Fruit fly (Drosophila melanogaster): ENCODE data around the gene CG14212.
A peak's percentile ranks its signal among the peaks of the same experiment; 100 is the strongest.

Gene CG14212

DNA sequence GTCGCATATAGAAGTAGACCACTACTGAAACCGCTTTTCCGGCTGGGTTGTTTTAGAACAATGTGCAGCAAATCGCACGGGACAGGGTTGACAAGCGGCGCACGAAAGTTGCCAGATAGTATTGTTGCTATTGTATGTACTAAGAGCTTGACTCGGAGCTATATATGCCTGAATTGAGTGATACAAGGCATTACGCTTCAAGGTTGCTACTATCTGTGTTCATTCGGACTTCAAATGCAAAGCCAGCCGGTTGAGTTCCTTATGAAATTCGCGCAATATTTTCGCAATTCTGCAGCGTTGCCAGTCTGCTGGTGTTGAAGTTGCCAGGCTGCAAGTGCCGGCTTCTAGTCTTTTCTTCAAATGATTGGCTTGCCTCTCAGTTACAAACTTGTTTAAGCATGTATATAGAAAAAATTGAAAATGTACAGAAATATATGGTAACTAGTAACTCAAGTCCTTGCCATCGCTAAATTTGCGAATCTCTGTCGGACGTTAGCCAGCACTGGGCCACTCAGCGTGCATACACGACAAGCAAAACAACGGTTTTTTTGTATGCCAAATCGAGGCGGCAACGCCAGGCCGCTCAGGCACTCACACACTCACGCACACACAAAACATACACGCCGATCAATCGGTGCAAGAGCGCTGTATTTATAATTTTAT lies 26.4 kb downstream of the CG14212 start, which contains the start of the genes Ranbp21 and Elys:
TSS of gene Ranbp21 (minus strand) at position 513 of the 663 bp plus-strand sequence.
TSS of gene Elys (plus strand) at position 549 of the 663 bp plus-strand sequence.
- TF ChIP-seq Eip75B (GFP tag; optimal IDR thresholded peaks at IDR 0.05): no peak
- no peak for TF ChIP-seq CG9139 (GFP tag; optimal IDR thresholded peaks at IDR 0.05)
- no peak for TF ChIP-seq CG15336 (GFP tag; IDR thresholded peaks at IDR 0.05)
- TF ChIP-seq cyc (GFP tag; optimal IDR thresholded peaks at IDR 0.05): peak; percentile 71
- TF ChIP-seq CG6792 (GFP tag; optimal IDR thresholded peaks at IDR 0.05): no peak
- TF ChIP-seq svp (GFP tag): no peak
- TF ChIP-seq CG31627 (GFP tag; optimal IDR thresholded peaks at IDR 0.05): peak; percentile 74
- TF ChIP-seq CG6808 (GFP tag; optimal IDR thresholded peaks at IDR 0.05): no peak
- no peak for TF ChIP-seq spab (GFP tag; optimal IDR thresholded peaks at IDR 0.05)
- 0 out of 2 replicates have a peak, but pooled peaks have one; percentile 32 for TF ChIP-seq Gug (GFP tag; IDR thresholded peaks at IDR 0.05)
- TF ChIP-seq CG10669 (GFP tag; optimal IDR thresholded peaks at IDR 0.05): no peak
- no peak for TF ChIP-seq Hr38 (GFP tag; optimal IDR thresholded peaks at IDR 0.05)
- TF ChIP-seq CG11294 (GFP tag; IDR thresholded peaks at IDR 0.05): no peak
- TF ChIP-seq ss (GFP tag; optimal IDR thresholded peaks at IDR 0.05): no peak
- no peak for TF ChIP-seq dac (GFP tag; optimal IDR thresholded peaks at IDR 0.05)
- peak; percentile 66; the same call in 2 of the 3 replicates for TF ChIP-seq CG6163 (GFP tag; IDR thresholded peaks at IDR 0.05)
- TF ChIP-seq CG3919 (GFP tag; optimal IDR thresholded peaks at IDR 0.05): no peak
- TF ChIP-seq Hr39 (GFP tag; optimal IDR thresholded peaks at IDR 0.05): peak; percentile 76
- no peak for TF ChIP-seq CG4318 (GFP tag; optimal IDR thresholded peaks at IDR 0.05)
- TF ChIP-seq fd85E (GFP tag; optimal IDR thresholded peaks at IDR 0.05): no peak
- TF ChIP-seq acj6 (GFP tag; optimal IDR thresholded peaks at IDR 0.05): no peak
- TF ChIP-seq CG8319 (GFP tag; optimal IDR thresholded peaks at IDR 0.05): no peak
- TF ChIP-seq CG10631 (GFP tag; optimal IDR thresholded peaks at IDR 0.05): no peak
- peak; percentile 58 for TF ChIP-seq esn (GFP tag; optimal IDR thresholded peaks at IDR 0.05)
- no peak for TF ChIP-seq fd59A (GFP tag; optimal IDR thresholded peaks at IDR 0.05)
- no peak for TF ChIP-seq OdsH (GFP tag; optimal IDR thresholded peaks at IDR 0.05)
- no peak for TF ChIP-seq salr (GFP tag; optimal IDR thresholded peaks at IDR 0.05)
- TF ChIP-seq CG32006 (GFP tag; optimal IDR thresholded peaks at IDR 0.05): no peak
- peak; percentile 68 for TF ChIP-seq lz (GFP tag; optimal IDR thresholded peaks at IDR 0.05)
- TF ChIP-seq dsx (GFP tag; optimal IDR thresholded peaks at IDR 0.05; ENCODE audit: poor library complexity, severe bottlenecking): no peak
- TF ChIP-seq pdm3 (GFP tag; optimal IDR thresholded peaks at IDR 0.05): no peak
- peak; percentile 77 for TF ChIP-seq Eip78C (GFP tag)
- no peak for TF ChIP-seq CG8119 (GFP tag; IDR thresholded peaks at IDR 0.05)
- peak; percentile 3 for TF ChIP-seq CG34406 (GFP tag; optimal IDR thresholded peaks at IDR 0.05)
- TF ChIP-seq Smox (GFP tag; optimal IDR thresholded peaks at IDR 0.05): no peak
- TF ChIP-seq CG3032 (tag; optimal IDR thresholded peaks at IDR 0.05): peak; percentile 43
- TF ChIP-seq CG8632 (GFP tag; optimal IDR thresholded peaks at IDR 0.05): no peak
- TF ChIP-seq achi (GFP tag; optimal IDR thresholded peaks at IDR 0.05): no peak
- TF ChIP-seq Ets96B (tag; optimal IDR thresholded peaks at IDR 0.05): no peak
- TF ChIP-seq Eip93F (GFP tag; optimal IDR thresholded peaks at IDR 0.05): no peak
- no peak for TF ChIP-seq CG7368 (GFP tag; optimal IDR thresholded peaks at IDR 0.05)
- no peak for TF ChIP-seq CG16779 (tag; optimal IDR thresholded peaks at IDR 0.05)
- TF ChIP-seq Sox14 (GFP tag; optimal IDR thresholded peaks at IDR 0.05): peak; percentile 74
- no peak for TF ChIP-seq Blimp-1 (GFP tag; optimal IDR thresholded peaks at IDR 0.05)
- TF ChIP-seq Hr4 (GFP tag; optimal IDR thresholded peaks at IDR 0.05): no peak
- TF ChIP-seq topi (GFP tag; optimal IDR thresholded peaks at IDR 0.05): no peak
- TF ChIP-seq net (GFP tag; optimal IDR thresholded peaks at IDR 0.05): no peak
- TF ChIP-seq Met (GFP tag; optimal IDR thresholded peaks at IDR 0.05): no peak
- TF ChIP-seq CG6276 (GFP tag; optimal IDR thresholded peaks at IDR 0.05): no peak
- no peak for TF ChIP-seq CG11902 (GFP tag; optimal IDR thresholded peaks at IDR 0.05)
- TF ChIP-seq eg (GFP tag; IDR thresholded peaks at IDR 0.05): peak; percentile 33; the same call in 1 of the 3 replicates
- peak; percentile 56 for TF ChIP-seq Ets21C (GFP tag; optimal IDR thresholded peaks at IDR 0.05)
